Fruit fly (Drosophila melanogaster): ENCODE data around the gene Cen.

Cen gene

DNA sequence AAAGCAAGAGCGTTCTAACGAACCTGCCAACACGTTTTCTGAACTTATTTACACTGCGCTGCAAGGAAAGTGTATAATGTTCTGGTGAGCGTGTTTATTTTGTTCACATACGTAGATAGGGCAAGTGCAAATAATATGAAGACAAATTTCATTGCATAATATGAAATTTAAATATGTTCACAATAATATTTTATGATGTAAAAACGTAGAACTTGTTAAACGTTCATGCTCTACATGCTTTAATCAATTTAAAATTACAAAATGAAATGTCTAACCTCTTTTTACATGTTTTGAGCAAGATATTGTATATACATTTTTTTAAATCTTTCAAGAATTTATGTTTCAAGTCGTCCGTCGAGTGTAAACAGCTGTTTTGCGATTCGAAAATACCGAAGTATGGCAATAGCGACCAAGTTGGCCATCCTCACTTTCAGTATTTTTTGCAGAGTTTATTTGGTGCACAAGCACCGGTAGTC lies 36.2 kb downstream of the Cen start, which contains the start of the genes phr6-4 and CG2608 (continued):
- peak; percentile 60; the same call in 1 of the 2 replicates for TF ChIP-seq bowl (GFP tag; IDR thresholded peaks at IDR 0.05)
- TF ChIP-seq psq (GFP tag; optimal IDR thresholded peaks at IDR 0.05) = peak; percentile 78
- peak; percentile 18 for TF ChIP-seq ftz-f1 (GFP tag; optimal IDR thresholded peaks at IDR 0.05)
- TF ChIP-seq CG2129 (GFP tag; IDR thresholded peaks at IDR 0.05; ENCODE audit: partially characterized antibody) = no peak
- TF ChIP-seq CG14965 (GFP tag; optimal IDR thresholded peaks at IDR 0.05; ENCODE audit: borderline replicate concordance) = no peak
- no peak for TF ChIP-seq usp (GFP tag; optimal IDR thresholded peaks at IDR 0.05)
- 0 out of 3 replicates have a peak, but pooled peaks have one; percentile 62 for TF ChIP-seq gce (GFP tag; IDR thresholded peaks at IDR 0.05)
- TF ChIP-seq rib (GFP tag; IDR thresholded peaks at IDR 0.05) = peak; percentile 26; the same call in 1 of the 2 replicates
- peak; percentile 80 for TF ChIP-seq Nf-YC (tag; optimal IDR thresholded peaks at IDR 0.05)
- TF ChIP-seq Med (GFP tag) = peak; percentile 97
- peak; percentile 26; the same call in 1 of the 2 replicates for TF ChIP-seq dan (GFP tag; IDR thresholded peaks at IDR 0.05)
- TF ChIP-seq Xbp1 (GFP tag; optimal IDR thresholded peaks at IDR 0.05) = peak; percentile 96
- TF ChIP-seq CG4617 (GFP tag; optimal IDR thresholded peaks at IDR 0.05; ENCODE audit: borderline replicate concordance) = peak; percentile 74
- TF ChIP-seq kay (GFP tag; optimal IDR thresholded peaks at IDR 0.05) = peak; percentile 84
- TF ChIP-seq CG5953 (GFP tag; IDR thresholded peaks at IDR 0.05) = peak; percentile 55; the same call in 1 of the 2 replicates
- TF ChIP-seq CTCF (GFP tag; optimal IDR thresholded peaks at IDR 0.05) = peak; percentile 51
- TF ChIP-seq lmd (GFP tag; IDR thresholded peaks at IDR 0.05) = peak; percentile 90
- peak; percentile 84 for TF ChIP-seq D19B (GFP tag; optimal IDR thresholded peaks at IDR 0.05)
- TF ChIP-seq C15 (GFP tag; IDR thresholded peaks at IDR 0.05) = peak; percentile 69; the same call in 1 of the 3 replicates
- TF ChIP-seq zfh1 (GFP tag; IDR thresholded peaks at IDR 0.05) = peak; percentile 41; the same call in 1 of the 3 replicates
- peak; percentile 93 for TF ChIP-seq CG18619 (GFP tag; optimal IDR thresholded peaks at IDR 0.05)
- TF ChIP-seq CG13624 (GFP tag; optimal IDR thresholded peaks at IDR 0.05) = peak; percentile 90
- peak; percentile 82 for TF ChIP-seq B-H2 (GFP tag; optimal IDR thresholded peaks at IDR 0.05)
- peak; percentile 64; the same call in 1 of the 2 replicates for TF ChIP-seq gsb (GFP tag; IDR thresholded peaks at IDR 0.05)
- TF ChIP-seq CG34224 (GFP tag; IDR thresholded peaks at IDR 0.05; ENCODE audit: partially characterized antibody) = no peak
- TF ChIP-seq Rx (GFP tag; IDR thresholded peaks at IDR 0.05) = peak; percentile 58; the same call in 1 of the 2 replicates
- peak; percentile 86 for TF ChIP-seq CrebB (tag; optimal IDR thresholded peaks at IDR 0.05)
- peak; percentile 94 for TF ChIP-seq HmgZ (tag; optimal IDR thresholded peaks at IDR 0.05)
- TF ChIP-seq Dp (GFP tag; optimal IDR thresholded peaks at IDR 0.05) = peak; percentile 70
- peak; percentile 82 for TF ChIP-seq CG10366 (GFP tag; IDR thresholded peaks at IDR 0.05)
- TF ChIP-seq CG7786 (GFP tag; optimal IDR thresholded peaks at IDR 0.05) = peak; percentile 85
- TF ChIP-seq nau (GFP tag; optimal IDR thresholded peaks at IDR 0.05) = peak; percentile 87
- no peak for TF ChIP-seq ato (GFP tag; IDR thresholded peaks at IDR 0.05; ENCODE audit: partially characterized antibody)
- TF ChIP-seq CG14667 (GFP tag; IDR thresholded peaks at IDR 0.05) = peak; percentile 76
- TF ChIP-seq Doc3 (GFP tag; IDR thresholded peaks at IDR 0.05; ENCODE audit: partially characterized antibody) = no peak
- peak; percentile 94 for TF ChIP-seq NfI (GFP tag; optimal IDR thresholded peaks at IDR 0.05)
- peak; percentile 82 for TF ChIP-seq chm (GFP tag; IDR thresholded peaks at IDR 0.05)
- TF ChIP-seq Scr (GFP tag; IDR thresholded peaks at IDR 0.05; ENCODE audit: partially characterized antibody) = no peak
- peak; percentile 97 for TF ChIP-seq tio (GFP tag; optimal IDR thresholded peaks at IDR 0.05)
- peak; percentile 68 for TF ChIP-seq exex (tag; optimal IDR thresholded peaks at IDR 0.05)
- TF ChIP-seq CG17568 (GFP tag; optimal IDR thresholded peaks at IDR 0.05) = peak; percentile 90
- TF ChIP-seq CG8765 (GFP tag; IDR thresholded peaks at IDR 0.05) = peak; percentile 80; the same call in 1 of the 2 replicates
- no peak for TF ChIP-seq bigmax (GFP tag; optimal IDR thresholded peaks at IDR 0.05)
- TF ChIP-seq CHES-1-like (GFP tag; optimal IDR thresholded peaks at IDR 0.05) = peak; percentile 83
- TF ChIP-seq sna (GFP tag; IDR thresholded peaks at IDR 0.05; ENCODE audit: partially characterized antibody) = no peak
- TF ChIP-seq HHEX (GFP tag; optimal IDR thresholded peaks at IDR 0.05) = peak; percentile 89
- TF ChIP-seq CG2116 (GFP tag; optimal IDR thresholded peaks at IDR 0.05) = peak; percentile 77
- no peak for TF ChIP-seq prd (optimal IDR thresholded peaks at IDR 0.05)
- TF ChIP-seq prd (GFP tag; IDR thresholded peaks at IDR 0.05) = peak; percentile 90
- TF ChIP-seq gfzf (GFP tag; optimal IDR thresholded peaks at IDR 0.05) = peak; percentile 67

All from whole organism, embryonic.